Worm (Caenorhabditis elegans): ENCODE data around the gene nspg-6.

DNA sequence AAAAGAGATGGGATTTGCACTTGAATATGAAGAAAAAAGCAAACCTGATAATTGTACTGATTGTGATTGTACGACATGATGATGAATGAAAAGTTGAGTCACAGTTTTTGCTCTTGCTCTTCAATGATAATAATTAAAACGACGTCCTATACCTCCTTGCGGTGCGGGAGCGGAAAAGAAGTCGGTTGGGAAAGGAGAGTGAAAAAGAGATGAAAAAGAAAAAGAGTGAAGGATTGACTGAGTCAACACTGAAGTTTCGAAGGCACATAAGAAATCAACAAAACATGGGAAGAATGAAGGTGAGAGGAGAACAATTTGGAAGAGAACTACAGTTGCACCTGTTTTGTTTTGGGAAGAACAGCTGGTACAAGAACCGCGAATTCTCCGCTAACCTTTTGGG is 4.6 kb upstream of the nspg-6 start, which contains the start of gene F56C9.8:
- TF ChIP-seq him-1 (tag; optimal IDR thresholded peaks at IDR 0.05) (no peak), W03F9.2 (tag; optimal IDR thresholded peaks at IDR 0.05) (no peak), dao-5 (tag; optimal IDR thresholded peaks at IDR 0.05) (no peak)

Data from whole organism, L4/young adult.